Worm (Caenorhabditis elegans) whole organism, L3 larva: ENCODE data around the gene nlp-71.

ENCODE experiments used
- aly-2 ChIP-seq: fragments of 150-350 bp; optimal IDR thresholded peaks from 2 replicates; lab custom pipeline; 2014; ENCODE audit warnings: missing biosample characterization, missing genetic modification characterization
- ceh-16 ChIP-seq: sonication (generic microtip); optimal IDR thresholded peaks from 2 replicates; lab custom pipeline; 2017; ENCODE audit warnings: missing biosample characterization, missing genetic modification characterization
- ceh-82 ChIP-seq: fragments of 150-350 bp; optimal IDR thresholded peaks from 2 replicates; lab custom pipeline; 2014; ENCODE audit warnings: missing biosample characterization, missing genetic modification characterization
- elt-3 ChIP-seq, 3 experiments: fragments of 150-350 bp in 1 of 3; sonication (generic microtip) in 2 of 3; optimal IDR thresholded peaks; 2 replicates in 2 of 3; 4 replicates in 1 of 3; lab custom pipeline; 2014 to 2017; ENCODE audit warnings: missing biosample characterization in 3 of 3, missing genetic modification characterization in 3 of 3
- fkh-2 ChIP-seq: fragments of 150-350 bp; optimal IDR thresholded peaks from 2 replicates; lab custom pipeline; 2014; ENCODE audit warnings: missing biosample characterization, missing genetic modification reagents, missing genetic modification characterization
- lin-39 ChIP-seq: fragments of 150-350 bp; optimal IDR thresholded peaks from 2 replicates; lab custom pipeline; 2018; ENCODE audit warnings: missing biosample characterization, missing genetic modification reagents, missing genetic modification characterization
- nfya-1 ChIP-seq: sonication (generic microtip); optimal IDR thresholded peaks from 2 replicates; lab custom pipeline; 2017; ENCODE audit warnings: missing genetic modification characterization, mild to moderate bottlenecking, missing compliant biosample characterization, antibody characterized with exemption, moderate library complexity; ENCODE audit not compliant: insufficient read depth
- nhr-12 ChIP-seq: fragments of 150-350 bp; optimal IDR thresholded peaks from 2 replicates; lab custom pipeline; 2014; ENCODE audit warnings: missing biosample characterization, missing genetic modification characterization
- nhr-237 ChIP-seq: fragments of 150-350 bp; optimal IDR thresholded peaks from 2 replicates; lab custom pipeline; 2014; ENCODE audit warnings: missing biosample characterization, missing genetic modification characterization
- nhr-43 ChIP-seq: sonication (generic microtip); optimal IDR thresholded peaks from 2 replicates; lab custom pipeline; 2016; ENCODE audit warnings: mild to moderate bottlenecking, missing genetic modification characterization, missing compliant biosample characterization; ENCODE audit not compliant: poor library complexity, severe bottlenecking
- snpc-4 ChIP-seq: fragments of 150-350 bp; optimal IDR thresholded peaks from 2 replicates; lab custom pipeline; 2014; ENCODE audit warnings: missing biosample characterization, missing genetic modification characterization
- unc-62 ChIP-seq: fragments of 150-350 bp; sonication (generic microtip); optimal IDR thresholded peaks from 4 replicates; lab custom pipeline; 2014; ENCODE audit warnings: missing biosample characterization, missing genetic modification reagents, missing genetic modification characterization
- ztf-11 ChIP-seq: fragments of 150-350 bp; optimal IDR thresholded peaks from 2 replicates; lab custom pipeline; 2014; ENCODE audit warnings: missing biosample characterization, missing genetic modification characterization

- no peak for TF ChIP-seq nhr-237 (tag; lab: Kevin White, UChicago)
- peak; percentile 86 for TF ChIP-seq nfya-1 (tag; lab: Kevin White, UChicago)
- TF ChIP-seq ceh-16 (tag; lab: Kevin White, UChicago) = no peak
- no peak for TF ChIP-seq nhr-43 (tag; lab: Kevin White, UChicago)
- no peak for TF ChIP-seq nhr-12
- TF ChIP-seq ztf-11 = no peak
- no peak for TF ChIP-seq elt-3 (tag; optimal IDR thresholded peaks at IDR 0.05; lab: Kevin White, UChicago)
- no peak for TF ChIP-seq unc-62
- TF ChIP-seq ceh-82 (tag; lab: Kevin White, UChicago) = no peak
- TF ChIP-seq aly-2 (tag; lab: Kevin White, UChicago) = no peak
- TF ChIP-seq fkh-2 (tag; lab: Kevin White, UChicago) = no peak
- TF ChIP-seq snpc-4 (tag; lab: Kevin White, UChicago) = no peak
- TF ChIP-seq lin-39 (tag; lab: Kevin White, UChicago) = no peak
These were observed 21.8 kb downstream of the nlp-71 start for ce11 chrIV:6391566-6391965.
